ENCODE assay signal across 3 worm cellular contexts in genomic region chrX:6219892-6220291, ce11.
TF ChIP-seq lines count a peak whose summit lies in the region.

No protein-coding gene starts in this region.

TF ChIP-seq in whole organism, L1 larva, 84 proteins besides CTCF, POLR2A, EP300 and RAD21 (continued from another document):
- TF ChIP-seq unc-98 (GFP tag; IDR thresholded peaks at IDR 0.05; lab: Robert Waterston, UW) (peak; percentile 5; the same call in 1 of the 2 replicates), ets-5 (GFP tag; IDR thresholded peaks at IDR 0.05; lab: Robert Waterston, UW) (no peak), sox-4 (tag; optimal IDR thresholded peaks at IDR 0.05; lab: Kevin White, UChicago) (no peak), lin-14 (GFP tag; optimal IDR thresholded peaks at IDR 0.05; lab: Kevin White, UChicago) (peak; percentile 66), unc-86 (tag; optimal IDR thresholded peaks at IDR 0.05; lab: Kevin White, UChicago) (peak; percentile 45), mep-1 (tag; optimal IDR thresholded peaks at IDR 0.05; lab: Kevin White, UChicago) (peak; percentile 56), nhr-47 (tag; optimal IDR thresholded peaks at IDR 0.05; lab: Kevin White, UChicago) (peak; percentile 75), nhr-19 (GFP tag; conservative IDR thresholded peaks at IDR 0.05; lab: Robert Waterston, UW) (peak; percentile 72), mef-2 (tag; optimal IDR thresholded peaks at IDR 0.05; lab: Kevin White, UChicago) (no peak), ceh-90 (tag; optimal IDR thresholded peaks at IDR 0.05; lab: Kevin White, UChicago) (no peak), efl-1 (optimal IDR thresholded peaks at IDR 0.05; lab: Kevin White, UChicago) (peak in 1 of 2 experiments; percentile 14), efl-1 (GFP tag; optimal IDR thresholded peaks at IDR 0.05 in 1 of 2; lab: Kevin White, UChicago) (peak in 1 of 2 experiments; percentile 91), dpl-1 (GFP tag; optimal IDR thresholded peaks at IDR 0.05; lab: Kevin White, UChicago) (no peak), dsc-1 (tag; optimal IDR thresholded peaks at IDR 0.05; lab: Kevin White, UChicago) (peak; percentile 72), rnt-1 (tag; optimal IDR thresholded peaks at IDR 0.05; lab: Kevin White, UChicago) (peak; percentile 77), ceh-82 (tag; optimal IDR thresholded peaks at IDR 0.05; lab: Kevin White, UChicago) (peak; percentile 24 to 55 (median 31)), irx-1 (tag; optimal IDR thresholded peaks at IDR 0.05; lab: Kevin White, UChicago) (peak; percentile 52), mdl-1 (tag; optimal IDR thresholded peaks at IDR 0.05; lab: Kevin White, UChicago) (peak in 1 of 2 experiments; percentile 52), egl-13 (tag; optimal IDR thresholded peaks at IDR 0.05; lab: Kevin White, UChicago) (no peak), C16A3.4 (tag; optimal IDR thresholded peaks at IDR 0.05; lab: Kevin White, UChicago) (peak; percentile 69), nhr-71 (tag; optimal IDR thresholded peaks at IDR 0.05; lab: Kevin White, UChicago) (peak; percentile 72), lsy-2 (tag; optimal IDR thresholded peaks at IDR 0.05; lab: Kevin White, UChicago) (peak in 1 of 2 experiments; percentile 48), nhr-12 (tag; optimal IDR thresholded peaks at IDR 0.05; lab: Kevin White, UChicago) (no peak), snu-23 (GFP tag; optimal IDR thresholded peaks at IDR 0.05; lab: Kevin White, UChicago) (peak; percentile 76), ceh-88 (GFP tag; IDR thresholded peaks at IDR 0.05; lab: Robert Waterston, UW) (peak; percentile 42; the same call in 1 of the 2 replicates), aha-1 (tag; optimal IDR thresholded peaks at IDR 0.05; lab: Kevin White, UChicago) (no peak), fos-1 (tag; optimal IDR thresholded peaks at IDR 0.05; lab: Kevin White, UChicago) (peak; percentile 27), nhr-90 (tag; optimal IDR thresholded peaks at IDR 0.05; lab: Kevin White, UChicago; ENCODE audit: poor library complexity) (peak; percentile 67), ama-1 (optimal IDR thresholded peaks at IDR 0.05; lab: Kevin White, UChicago) (no peak), sptf-1 (tag; optimal IDR thresholded peaks at IDR 0.05; lab: Kevin White, UChicago) (no peak), fkh-8 (tag; optimal IDR thresholded peaks at IDR 0.05; lab: Kevin White, UChicago) (peak; percentile 46), alr-1 (tag; optimal IDR thresholded peaks at IDR 0.05; lab: Kevin White, UChicago; ENCODE audit: borderline replicate concordance) (no peak), xbp-1 (tag; optimal IDR thresholded peaks at IDR 0.05; lab: Kevin White, UChicago) (peak; percentile 64)
TF ChIP-seq in whole organism, L1 larva: peak in this region for 31.

TF ChIP-seq in whole organism, L3 larva, 47 proteins besides CTCF, POLR2A, EP300 and RAD21 (continued from another document):
- peak; percentile 35 for TF ChIP-seq elt-2 (tag; optimal IDR thresholded peaks at IDR 0.05; lab: Kevin White, UChicago)
- TF ChIP-seq egl-5 (tag; optimal IDR thresholded peaks at IDR 0.05; lab: Kevin White, UChicago), result peak; percentile 38
- peak; percentile 57 for TF ChIP-seq lin-39 (tag; optimal IDR thresholded peaks at IDR 0.05; lab: Kevin White, UChicago)
- no peak for TF ChIP-seq ama-1 (optimal IDR thresholded peaks at IDR 0.05; lab: Kevin White, UChicago)
- peak; percentile 52 for TF ChIP-seq hmg-11 (tag; optimal IDR thresholded peaks at IDR 0.05; lab: Kevin White, UChicago)
- no peak for TF ChIP-seq ZK546.5 (tag; optimal IDR thresholded peaks at IDR 0.05; lab: Kevin White, UChicago)
- peak; percentile 33 for TF ChIP-seq egl-27 (tag; optimal IDR thresholded peaks at IDR 0.05; lab: Kevin White, UChicago)
- TF ChIP-seq nhr-12 (tag; optimal IDR thresholded peaks at IDR 0.05; lab: Kevin White, UChicago), result no peak
- peak; percentile 12 for TF ChIP-seq R02D3.7 (tag; optimal IDR thresholded peaks at IDR 0.05; lab: Kevin White, UChicago)
- no peak for TF ChIP-seq nhr-76 (tag; optimal IDR thresholded peaks at IDR 0.05; lab: Kevin White, UChicago)
- no peak for TF ChIP-seq fos-1 (tag; optimal IDR thresholded peaks at IDR 0.05; lab: Kevin White, UChicago)
- no peak for TF ChIP-seq ceh-16 (tag; optimal IDR thresholded peaks at IDR 0.05; lab: Kevin White, UChicago)
- TF ChIP-seq elt-1 (tag; optimal IDR thresholded peaks at IDR 0.05; lab: Kevin White, UChicago), result no peak
- TF ChIP-seq skn-1 (tag; optimal IDR thresholded peaks at IDR 0.05; lab: Kevin White, UChicago), result peak; percentile 15
- no peak for TF ChIP-seq lin-15B (tag; optimal IDR thresholded peaks at IDR 0.05; lab: Kevin White, UChicago)
- peak; percentile 53 for TF ChIP-seq jun-1 (tag; optimal IDR thresholded peaks at IDR 0.05; lab: Kevin White, UChicago)
- TF ChIP-seq ceh-82 (tag; optimal IDR thresholded peaks at IDR 0.05; lab: Kevin White, UChicago), result no peak
- TF ChIP-seq sea-2 (GFP tag; optimal IDR thresholded peaks at IDR 0.05; lab: Kevin White, UChicago), result no peak
- no peak for TF ChIP-seq ceh-9 (tag; optimal IDR thresholded peaks at IDR 0.05; lab: Kevin White, UChicago)

TF ChIP-seq in whole organism, young adult, 124 proteins besides CTCF, POLR2A, EP300 and RAD21 (continued from another document and continues in another):
- peak; percentile 15 for TF ChIP-seq unc-130 (GFP tag; optimal IDR thresholded peaks at IDR 0.05; lab: Kevin White, UChicago)
- no peak for TF ChIP-seq nfya-1 (tag; optimal IDR thresholded peaks at IDR 0.05; lab: Kevin White, UChicago; ENCODE audit: borderline replicate concordance, insufficient read depth)
- TF ChIP-seq zim-3 (tag; optimal IDR thresholded peaks at IDR 0.05; lab: Kevin White, UChicago), result peak; percentile 66
- TF ChIP-seq Y53G8AR.9 (GFP tag; conservative IDR thresholded peaks at IDR 0.05; lab: Robert Waterston, UW), result peak; percentile 61; the same call in 1 of the 2 replicates
- TF ChIP-seq sptf-2 (GFP tag; optimal IDR thresholded peaks at IDR 0.05; lab: Kevin White, UChicago), result no peak
- 0 out of 2 replicates have a peak, but pooled peaks have one; percentile 18 for TF ChIP-seq ceh-40 (GFP tag; IDR thresholded peaks at IDR 0.05; lab: Robert Waterston, UW)
- TF ChIP-seq F37B4.10 (GFP tag; IDR thresholded peaks at IDR 0.05; lab: Robert Waterston, UW), result no peak
- TF ChIP-seq B0261.1 (tag; optimal IDR thresholded peaks at IDR 0.05; lab: Kevin White, UChicago), result peak; percentile 85
- no peak for TF ChIP-seq tbx-9 (tag; optimal IDR thresholded peaks at IDR 0.05; lab: Kevin White, UChicago; ENCODE audit: borderline replicate concordance)
- peak in 1 of 2 experiments; percentile 33 for TF ChIP-seq let-607 (tag; optimal IDR thresholded peaks at IDR 0.05; lab: Kevin White, UChicago)
- TF ChIP-seq madf-10 (tag; optimal IDR thresholded peaks at IDR 0.05; lab: Kevin White, UChicago), result peak; percentile 57
- TF ChIP-seq mxl-1 (tag; optimal IDR thresholded peaks at IDR 0.05; lab: Kevin White, UChicago), result peak; percentile 43
- no peak for TF ChIP-seq ceh-58 (GFP tag; IDR thresholded peaks at IDR 0.05; lab: Robert Waterston, UW)
- peak; percentile 83 for TF ChIP-seq rpc-1 (optimal IDR thresholded peaks at IDR 0.05; lab: Kevin White, UChicago)
- TF ChIP-seq rpc-1 (tag; optimal IDR thresholded peaks at IDR 0.05; lab: Kevin White, UChicago), result peak; percentile 86
- TF ChIP-seq T07F8.4 (tag; optimal IDR thresholded peaks at IDR 0.05; lab: Kevin White, UChicago), result peak; percentile 26
- no peak for TF ChIP-seq snpc-1.1 (tag; optimal IDR thresholded peaks at IDR 0.05; lab: Kevin White, UChicago; ENCODE audit: insufficient read depth)
- no peak for TF ChIP-seq madf-6 (GFP tag; IDR thresholded peaks at IDR 0.05; lab: Robert Waterston, UW)
- TF ChIP-seq akir-1 (GFP tag; optimal IDR thresholded peaks at IDR 0.05; lab: Kevin White, UChicago), result no peak
- no peak for TF ChIP-seq F22D6.2 (tag; optimal IDR thresholded peaks at IDR 0.05; lab: Kevin White, UChicago)
- peak; percentile 68; the same call in 1 of the 2 replicates for TF ChIP-seq Y56A3A.18 (GFP tag; IDR thresholded peaks at IDR 0.05; lab: Robert Waterston, UW)
- peak; percentile 66 for TF ChIP-seq attf-5 (GFP tag; optimal IDR thresholded peaks at IDR 0.05; lab: Kevin White, UChicago)
- TF ChIP-seq egrh-3 (GFP tag; IDR thresholded peaks at IDR 0.05; lab: Robert Waterston, UW), result no peak
- peak; percentile 66 for TF ChIP-seq hmg-1.2 (GFP tag; IDR thresholded peaks at IDR 0.05; lab: Robert Waterston, UW)
- TF ChIP-seq F10E7.11 (tag; optimal IDR thresholded peaks at IDR 0.05; lab: Kevin White, UChicago), result no peak
- no peak for TF ChIP-seq ztf-22 (GFP tag; optimal IDR thresholded peaks at IDR 0.05; lab: Kevin White, UChicago)
- peak; percentile 65 to 71 for TF ChIP-seq rec-8 (tag; optimal IDR thresholded peaks at IDR 0.05; lab: Kevin White, UChicago)
- TF ChIP-seq nhr-120 (GFP tag; IDR thresholded peaks at IDR 0.05; lab: Robert Waterston, UW), result no peak
- no peak for TF ChIP-seq F49E8.2 (tag; optimal IDR thresholded peaks at IDR 0.05; lab: Kevin White, UChicago; ENCODE audit: insufficient read depth)
- peak; percentile 88 for TF ChIP-seq him-1 (tag; optimal IDR thresholded peaks at IDR 0.05; lab: Kevin White, UChicago)
- peak; percentile 58 for TF ChIP-seq F52B5.7 (tag; optimal IDR thresholded peaks at IDR 0.05; lab: Kevin White, UChicago)
- peak; percentile 62 for TF ChIP-seq snpc-4 (GFP tag; optimal IDR thresholded peaks at IDR 0.05; lab: Kevin White, UChicago)
- no peak for TF ChIP-seq snpc-4 (tag; optimal IDR thresholded peaks at IDR 0.05; lab: Kevin White, UChicago)
- no peak for TF ChIP-seq cebp-2 (GFP tag; IDR thresholded peaks at IDR 0.05; lab: Robert Waterston, UW)
- TF ChIP-seq efl-1 (GFP tag; optimal IDR thresholded peaks at IDR 0.05; lab: Kevin White, UChicago), result no peak
- TF ChIP-seq sea-2 (GFP tag; IDR thresholded peaks at IDR 0.05; lab: Robert Waterston, UW), result no peak
- TF ChIP-seq B0035.1 (tag; optimal IDR thresholded peaks at IDR 0.05; lab: Kevin White, UChicago), result no peak
- no peak for TF ChIP-seq hlh-26 (GFP tag; conservative IDR thresholded peaks at IDR 0.05; lab: Robert Waterston, UW)
- no peak for TF ChIP-seq pha-4 (tag; optimal IDR thresholded peaks at IDR 0.05; lab: Kevin White, UChicago)
- no peak for TF ChIP-seq snpc-3.4 (tag; optimal IDR thresholded peaks at IDR 0.05; lab: Kevin White, UChicago)
- no peak for TF ChIP-seq T26A5.8 (tag; optimal IDR thresholded peaks at IDR 0.05; lab: Kevin White, UChicago)
- TF ChIP-seq ekl-4 (GFP tag; IDR thresholded peaks at IDR 0.05; lab: Robert Waterston, UW), result 0 out of 2 replicates have a peak, but pooled peaks have one; percentile 13
- no peak for TF ChIP-seq bed-2 (GFP tag; IDR thresholded peaks at IDR 0.05; lab: Robert Waterston, UW)
- TF ChIP-seq nfya-2 (GFP tag; IDR thresholded peaks at IDR 0.05; lab: Robert Waterston, UW), result no peak
- no peak for TF ChIP-seq C06A6.2 (GFP tag; conservative IDR thresholded peaks at IDR 0.05; lab: Robert Waterston, UW)
- TF ChIP-seq hrde-1 (tag; optimal IDR thresholded peaks at IDR 0.05; lab: Kevin White, UChicago; ENCODE audit: borderline replicate concordance), result peak; percentile 5
- no peak for TF ChIP-seq F23B12.7 (tag; optimal IDR thresholded peaks at IDR 0.05; lab: Kevin White, UChicago; ENCODE audit: insufficient read depth)
- TF ChIP-seq mel-28 (tag; optimal IDR thresholded peaks at IDR 0.05; lab: Kevin White, UChicago; ENCODE audit: borderline replicate concordance), result no peak
- peak; percentile 51 for TF ChIP-seq mes-4 (tag; optimal IDR thresholded peaks at IDR 0.05; lab: Kevin White, UChicago)
- TF ChIP-seq tbp1 (GFP tag; optimal IDR thresholded peaks at IDR 0.05; lab: Kevin White, UChicago), result peak; percentile 93
- TF ChIP-seq dox-1 (GFP tag; IDR thresholded peaks at IDR 0.05; lab: Robert Waterston, UW), result no peak; the same call in 1 of the 2 replicates
- TF ChIP-seq Y67H2A.10 (GFP tag; conservative IDR thresholded peaks at IDR 0.05; lab: Robert Waterston, UW), result no peak
- no peak for TF ChIP-seq cebp-1 (GFP tag; IDR thresholded peaks at IDR 0.05; lab: Robert Waterston, UW)
- TF ChIP-seq cebp-1 (tag; optimal IDR thresholded peaks at IDR 0.05; lab: Kevin White, UChicago), result no peak
- peak; percentile 78 for TF ChIP-seq die-1 (tag; optimal IDR thresholded peaks at IDR 0.05; lab: Kevin White, UChicago)
- no peak for TF ChIP-seq dpl-1 (GFP tag; optimal IDR thresholded peaks at IDR 0.05; lab: Kevin White, UChicago)
- TF ChIP-seq ceh-91 (GFP tag; IDR thresholded peaks at IDR 0.05; lab: Robert Waterston, UW), result no peak
- peak; percentile 35; the same call in 1 of the 2 replicates for TF ChIP-seq D2030.7 (GFP tag; IDR thresholded peaks at IDR 0.05; lab: Robert Waterston, UW)
- peak; percentile 13 for TF ChIP-seq K12H6.12 (tag; optimal IDR thresholded peaks at IDR 0.05; lab: Kevin White, UChicago)
- no peak for TF ChIP-seq atf-7 (tag; optimal IDR thresholded peaks at IDR 0.05; lab: Kevin White, UChicago)
- peak; percentile 43 for TF ChIP-seq ztf-18 (tag; optimal IDR thresholded peaks at IDR 0.05; lab: Kevin White, UChicago)
- TF ChIP-seq ceh-100 (GFP tag; IDR thresholded peaks at IDR 0.05; lab: Robert Waterston, UW), result no peak
- no peak for TF ChIP-seq F33H1.4 (GFP tag; IDR thresholded peaks at IDR 0.05; lab: Robert Waterston, UW)
- TF ChIP-seq dpff-1 (tag; optimal IDR thresholded peaks at IDR 0.05; lab: Kevin White, UChicago), result no peak
- TF ChIP-seq pbrm-1 (GFP tag; IDR thresholded peaks at IDR 0.05; lab: Robert Waterston, UW), result peak; percentile 85
- TF ChIP-seq unc-62 (GFP tag; optimal IDR thresholded peaks at IDR 0.05; lab: Kevin White, UChicago), result no peak
- no peak for TF ChIP-seq nhr-27 (tag; optimal IDR thresholded peaks at IDR 0.05; lab: Kevin White, UChicago)
- TF ChIP-seq nhr-90 (tag; optimal IDR thresholded peaks at IDR 0.05; lab: Kevin White, UChicago), result peak; percentile 85
- TF ChIP-seq F57A8.1 (GFP tag; optimal IDR thresholded peaks at IDR 0.05; lab: Kevin White, UChicago), result no peak
- no peak for TF ChIP-seq sdz-38 (tag; optimal IDR thresholded peaks at IDR 0.05; lab: Kevin White, UChicago)
- TF ChIP-seq ZK185.1 (tag; optimal IDR thresholded peaks at IDR 0.05; lab: Kevin White, UChicago; ENCODE audit: poor library complexity, severe bottlenecking), result peak; percentile 60
- TF ChIP-seq tlf-1 (GFP tag; optimal IDR thresholded peaks at IDR 0.05; lab: Kevin White, UChicago), result peak; percentile 32
- 0 out of 2 replicates have a peak, but pooled peaks have one; percentile 18 for TF ChIP-seq K11D2.4 (GFP tag; IDR thresholded peaks at IDR 0.05; lab: Robert Waterston, UW)
- peak; percentile 17 for TF ChIP-seq athp-1 (tag; optimal IDR thresholded peaks at IDR 0.05; lab: Kevin White, UChicago)
- peak; percentile 89 for TF ChIP-seq lin-26 (GFP tag; IDR thresholded peaks at IDR 0.05; lab: Robert Waterston, UW)
- peak; percentile 85; the same call in 1 of the 2 replicates for TF ChIP-seq ztf-28 (GFP tag; IDR thresholded peaks at IDR 0.05; lab: Robert Waterston, UW)
- no peak for TF ChIP-seq Y53F4B.3 (GFP tag; IDR thresholded peaks at IDR 0.05; lab: Robert Waterston, UW)
- no peak for TF ChIP-seq aptf-3 (GFP tag; IDR thresholded peaks at IDR 0.05; lab: Robert Waterston, UW)
- no peak for TF ChIP-seq attf-6 (GFP tag; IDR thresholded peaks at IDR 0.05; lab: Robert Waterston, UW)
- peak; percentile 55 for TF ChIP-seq ztf-26 (tag; optimal IDR thresholded peaks at IDR 0.05; lab: Kevin White, UChicago)
- no peak for TF ChIP-seq xnd-1 (tag; optimal IDR thresholded peaks at IDR 0.05; lab: Kevin White, UChicago)
- TF ChIP-seq egl-18 (GFP tag; IDR thresholded peaks at IDR 0.05; lab: Robert Waterston, UW), result no peak
- peak; percentile 69; the same call in 1 of the 2 replicates for TF ChIP-seq ztf-25 (GFP tag; IDR thresholded peaks at IDR 0.05; lab: Robert Waterston, UW)
- 0 out of 2 replicates have a peak, but pooled peaks have one; percentile 64 for TF ChIP-seq bed-1 (GFP tag; IDR thresholded peaks at IDR 0.05; lab: Robert Waterston, UW)
- peak; percentile 16 for TF ChIP-seq ets-4 (GFP tag; optimal IDR thresholded peaks at IDR 0.05; lab: Kevin White, UChicago)
